Fruit fly (Drosophila melanogaster) whole organism, embryonic: ENCODE data around the gene CROT.
A peak's percentile ranks its signal among the peaks of the same experiment; 100 is the strongest.

Source experiments
- ATbp ChIP-seq: fragments of 200-800 bp; sonication (Bioruptor generic); optimal IDR thresholded peaks from 2 replicates; lab custom pipeline; 2017; ENCODE audit warnings: missing biosample characterization, mild to moderate bottlenecking, missing genetic modification characterization, missing genetic modification reagents
- Antp ChIP-seq: fragments of 200-800 bp; sonication (Bioruptor generic); optimal IDR thresholded peaks from 3 replicates; lab custom pipeline; 2016; ENCODE audit warnings: missing biosample characterization, missing genetic modification characterization
- Awh ChIP-seq: fragments of 200-800 bp; sonication (Bioruptor generic); IDR thresholded peaks from 2 replicates; pipeline ENCODE4, ENCODE4 v1.3.6; 2022; ENCODE audit warnings: missing biosample characterization, missing genetic modification characterization
- Blimp-1 ChIP-seq: fragments of 200-800 bp; sonication (Bioruptor generic); optimal IDR thresholded peaks from 3 replicates; lab custom pipeline; 2018; ENCODE audit warnings: missing biosample characterization, missing genetic modification characterization, mild to moderate bottlenecking, moderate library complexity, missing genetic modification reagents
- CG10209 ChIP-seq: fragments of 200-800 bp; sonication (Bioruptor generic); optimal IDR thresholded peaks from 3 replicates; lab custom pipeline; 2017; ENCODE audit warnings: missing biosample characterization, mild to moderate bottlenecking, missing genetic modification characterization, missing genetic modification reagents
- CG11085 ChIP-seq: fragments of 200-800 bp; sonication (Bioruptor generic); IDR thresholded peaks from 2 replicates; pipeline ENCODE4 v1.3.6; 2022; ENCODE audit warnings: missing biosample characterization, missing genetic modification characterization
- CG11247 ChIP-seq: fragments of 200-800 bp; sonication (Bioruptor generic); IDR thresholded peaks from 2 replicates; pipeline ENCODE4 v1.3.6; 2022; ENCODE audit warnings: missing biosample characterization, missing genetic modification characterization
- CG12744 ChIP-seq: fragments of 200-800 bp; sonication (Bioruptor generic); optimal IDR thresholded peaks from 2 replicates; lab custom pipeline; 2016; ENCODE audit warnings: missing biosample characterization, missing genetic modification characterization
- CG13424 ChIP-seq: fragments of 200-800 bp; sonication (Bioruptor generic); optimal IDR thresholded peaks from 2 replicates; lab custom pipeline; 2019; ENCODE audit warnings: missing biosample characterization, mild to moderate bottlenecking, missing genetic modification characterization, moderate library complexity
- CG15011 ChIP-seq: fragments of 200-800 bp; sonication (Bioruptor generic); optimal IDR thresholded peaks from 3 replicates; lab custom pipeline; 2018; ENCODE audit warnings: missing biosample characterization, mild to moderate bottlenecking, missing genetic modification characterization
- CG15269 ChIP-seq: fragments of 200-800 bp; sonication (Bioruptor generic); optimal IDR thresholded peaks from 2 replicates; lab custom pipeline; 2018; ENCODE audit warnings: missing biosample characterization, mild to moderate bottlenecking, missing genetic modification characterization, moderate library complexity
- CG16863 ChIP-seq: fragments of 200-800 bp; sonication (Bioruptor generic); optimal IDR thresholded peaks from 3 replicates; lab custom pipeline; 2016; ENCODE audit warnings: missing biosample characterization, missing genetic modification characterization
- CG17361 ChIP-seq: fragments of 200-800 bp; sonication (Bioruptor generic); IDR thresholded peaks from 3 replicates; pipeline ENCODE4 v1.3.6; 2022; ENCODE audit warnings: missing biosample characterization, missing genetic modification characterization
- CG17568 ChIP-seq: fragments of 200-800 bp; sonication (Bioruptor generic); optimal IDR thresholded peaks from 2 replicates; lab custom pipeline; 2018; ENCODE audit warnings: missing biosample characterization, mild to moderate bottlenecking, missing genetic modification characterization, moderate library complexity
- CG1832 ChIP-seq: fragments of 200-800 bp; sonication (Bioruptor generic); optimal IDR thresholded peaks from 2 replicates; lab custom pipeline; 2017; ENCODE audit warnings: missing biosample characterization, mild to moderate bottlenecking, missing genetic modification characterization, inconsistent platforms
- CG30403 ChIP-seq: fragments of 200-800 bp; sonication (Bioruptor generic); optimal IDR thresholded peaks from 3 replicates; lab custom pipeline; 2016; ENCODE audit warnings: missing biosample characterization, missing genetic modification characterization
- CG32767 ChIP-seq: fragments of 200-800 bp; sonication (Bioruptor generic); IDR thresholded peaks from 2 replicates; pipeline ENCODE4 v1.3.6; 2022; ENCODE audit warnings: missing biosample characterization, missing genetic modification characterization
- CG4730 ChIP-seq: fragments of 200-800 bp; sonication (Bioruptor generic); IDR thresholded peaks from 2 replicates; pipeline ENCODE4 v1.3.6; 2022; ENCODE audit warnings: missing biosample characterization, missing genetic modification characterization
- CG4820 ChIP-seq: fragments of 200-800 bp; sonication (Bioruptor generic); optimal IDR thresholded peaks from 3 replicates; lab custom pipeline; 2016; ENCODE audit warnings: missing biosample characterization, missing genetic modification characterization
- CG6683 ChIP-seq: fragments of 200-800 bp; sonication (Bioruptor generic); optimal IDR thresholded peaks from 2 replicates; lab custom pipeline; 2017; ENCODE audit warnings: missing biosample characterization, mild to moderate bottlenecking, missing genetic modification characterization, missing genetic modification reagents
- CG6854 ChIP-seq: fragments of 200-800 bp; sonication (Bioruptor generic); optimal IDR thresholded peaks from 3 replicates; lab custom pipeline; 2017; ENCODE audit warnings: missing biosample characterization, mild to moderate bottlenecking, missing genetic modification characterization
- CG8924 ChIP-seq: fragments of 200-800 bp; optimal IDR thresholded peaks from 3 replicates; lab custom pipeline; 2019; ENCODE audit warnings: missing biosample characterization, mild to moderate bottlenecking, missing genetic modification characterization, moderate library complexity
- CG8944 ChIP-seq: fragments of 200-800 bp; sonication (Bioruptor generic); optimal IDR thresholded peaks from 3 replicates; lab custom pipeline; 2016; ENCODE audit warnings: missing biosample characterization, missing genetic modification characterization
- CG9876 ChIP-seq: fragments of 200-800 bp; sonication (Bioruptor generic); optimal IDR thresholded peaks from 2 replicates; lab custom pipeline; 2016; ENCODE audit warnings: missing biosample characterization, missing genetic modification characterization
- Camta ChIP-seq: fragments of 200-800 bp; sonication (Bioruptor generic); optimal IDR thresholded peaks from 2 replicates; lab custom pipeline; 2016; ENCODE audit warnings: missing biosample characterization, missing genetic modification characterization
- Dad ChIP-seq: fragments of 200-800 bp; sonication (Bioruptor generic); optimal IDR thresholded peaks from 3 replicates; lab custom pipeline; 2016; ENCODE audit warnings: missing biosample characterization, missing genetic modification characterization
- Dp ChIP-seq: fragments of 200-800 bp; sonication (Bioruptor generic); optimal IDR thresholded peaks from 2 replicates; lab custom pipeline; 2018; ENCODE audit warnings: missing biosample characterization, mild to moderate bottlenecking, missing genetic modification characterization, moderate library complexity
- Ets97D ChIP-seq: fragments of 200-800 bp; sonication (Bioruptor generic); optimal IDR thresholded peaks from 3 replicates; lab custom pipeline; 2016; ENCODE audit warnings: missing biosample characterization, missing genetic modification characterization
- Hmx ChIP-seq: fragments of 200-800 bp; sonication (Bioruptor generic); optimal IDR thresholded peaks from 2 replicates; lab custom pipeline; 2016; ENCODE audit warnings: missing biosample characterization, missing genetic modification characterization
- Optix ChIP-seq: fragments of 200-800 bp; sonication (Bioruptor generic); IDR thresholded peaks from 3 replicates; pipeline ENCODE4 v1.3.6; 2022; ENCODE audit warnings: missing biosample characterization, missing genetic modification characterization
- Sox100B ChIP-seq: fragments of 200-800 bp; sonication (Bioruptor generic); optimal IDR thresholded peaks from 3 replicates; lab custom pipeline; 2018; ENCODE audit warnings: missing biosample characterization, mild to moderate bottlenecking, missing genetic modification characterization
- ato ChIP-seq: fragments of 200-800 bp; sonication (Bioruptor generic); IDR thresholded peaks from 2 replicates; pipeline ENCODE4 v1.3.6; 2022; ENCODE audit warnings: missing biosample characterization, missing genetic modification characterization; ENCODE audit not compliant: partially characterized antibody
- cas ChIP-seq: fragments of 200-800 bp; sonication (Bioruptor generic); IDR thresholded peaks from 2 replicates; pipeline ENCODE4 v1.3.6; 2022; ENCODE audit warnings: missing biosample characterization, missing genetic modification characterization
- cg ChIP-seq: fragments of 200-800 bp; sonication (Bioruptor generic); optimal IDR thresholded peaks from 3 replicates; lab custom pipeline; 2019; ENCODE audit warnings: missing biosample characterization, mild to moderate bottlenecking, missing genetic modification characterization, moderate library complexity
- corto ChIP-seq: fragments of 200-800 bp; sonication (Bioruptor generic); optimal IDR thresholded peaks from 2 replicates; lab custom pipeline; 2016; ENCODE audit warnings: missing biosample characterization, mild to moderate bottlenecking, missing genetic modification characterization, moderate library complexity
- crol ChIP-seq: fragments of 200-800 bp; sonication (Bioruptor generic); IDR thresholded peaks from 2 replicates; pipeline ENCODE4 v1.3.6; 2022; ENCODE audit warnings: missing biosample characterization, missing genetic modification characterization
- dmrt11E ChIP-seq: fragments of 200-800 bp; sonication (Bioruptor generic); optimal IDR thresholded peaks from 3 replicates; lab custom pipeline; 2018; ENCODE audit warnings: missing biosample characterization, mild to moderate bottlenecking, missing genetic modification characterization, moderate library complexity
- emc ChIP-seq: fragments of 200-800 bp; sonication (Bioruptor generic); optimal IDR thresholded peaks from 2 replicates; lab custom pipeline; 2016; ENCODE audit warnings: missing biosample characterization, missing genetic modification characterization
- ham ChIP-seq: fragments of 200-800 bp; sonication (Bioruptor generic); IDR thresholded peaks from 2 replicates; pipeline ENCODE4 v1.3.6; 2022; ENCODE audit warnings: missing biosample characterization, missing genetic modification characterization
- hb ChIP-seq: fragments of 200-800 bp; sonication (Bioruptor generic); IDR thresholded peaks from 3 replicates; pipeline ENCODE4 v1.3.6; 2022; ENCODE audit warnings: missing biosample characterization, missing genetic modification characterization; ENCODE audit not compliant: partially characterized antibody
- mirr ChIP-seq: fragments of 200-800 bp; sonication (Bioruptor generic); optimal IDR thresholded peaks from 3 replicates; lab custom pipeline; 2018; ENCODE audit warnings: missing biosample characterization, mild to moderate bottlenecking, missing genetic modification characterization
- phol ChIP-seq: fragments of 200-800 bp; sonication (Bioruptor generic); optimal IDR thresholded peaks from 3 replicates; lab custom pipeline; 2018; ENCODE audit warnings: missing biosample characterization, mild to moderate bottlenecking, missing genetic modification characterization, moderate library complexity
- seq ChIP-seq: fragments of 200-800 bp; sonication (Bioruptor generic); IDR thresholded peaks from 2 replicates; pipeline ENCODE4 v1.3.6; 2022; ENCODE audit warnings: missing biosample characterization, missing genetic modification characterization
- sisA ChIP-seq: fragments of 200-800 bp; sonication (Bioruptor generic); IDR thresholded peaks from 2 replicates; pipeline ENCODE4 v1.3.6; 2022; ENCODE audit warnings: missing biosample characterization, missing genetic modification characterization
- stwl ChIP-seq: fragments of 200-800 bp; sonication (Bioruptor generic); optimal IDR thresholded peaks from 3 replicates; lab custom pipeline; 2018; ENCODE audit warnings: missing biosample characterization, mild to moderate bottlenecking, missing genetic modification characterization, moderate library complexity
- tio ChIP-seq: fragments of 200-800 bp; sonication (Bioruptor generic); optimal IDR thresholded peaks from 2 replicates; lab custom pipeline; 2017; ENCODE audit warnings: missing biosample characterization, missing genetic modification characterization, inconsistent platforms
- tll ChIP-seq, 2 experiments: fragments of 200-800 bp in 1 of 2; fragments of >200 bp in 1 of 2; sonication (Bioruptor generic) in 1 of 2; optimal IDR thresholded peaks; 2 replicates each; lab custom pipeline; 2017 to 2019; ENCODE audit warnings: missing biosample characterization in 2 of 2, missing genetic modification characterization in 2 of 2, mild to moderate bottlenecking in 1 of 2, moderate library complexity in 1 of 2
- trem ChIP-seq: fragments of 200-800 bp; optimal IDR thresholded peaks from 3 replicates; lab custom pipeline; 2019; ENCODE audit warnings: missing biosample characterization, mild to moderate bottlenecking, missing genetic modification characterization, moderate library complexity
- vvl ChIP-seq: fragments of 200-800 bp; sonication (Bioruptor generic); IDR thresholded peaks from 2 replicates; pipeline ENCODE4 v1.3.6; 2022; ENCODE audit warnings: missing biosample characterization, missing genetic modification characterization

Gene CROT

dm6 chr3R:27706581-27707181 is at the start of gene CROT, which contains the start of gene CG12877 (continued):
- TF ChIP-seq Awh (peak; percentile 66; the same call in 1 of the 2 replicates), Optix (GFP tag; lab: Robert Waterston, UW) (peak; percentile 75; the same call in 2 of the 3 replicates), CG15011 (GFP tag; lab: Kevin White, UChicago) (no peak), CG11247 (GFP tag; lab: Robert Waterston, UW) (peak; percentile 57; the same call in 1 of the 2 replicates), dmrt11E (tag; lab: Kevin White, UChicago) (peak; percentile 81), Antp (GFP tag; lab: Kevin White, UChicago) (peak; percentile 35), sisA (GFP tag; lab: Robert Waterston, UW) (peak; percentile 72), CG4820 (GFP tag; lab: Kevin White, UChicago) (peak; percentile 75), Camta (GFP tag; lab: Kevin White, UChicago) (peak; percentile 26), CG4730 (GFP tag; lab: Robert Waterston, UW) (peak; percentile 72), Dad (peak; percentile 58), CG1832 (peak; percentile 49), CG12744 (no peak), CG16863 (peak; percentile 36), emc (GFP tag; lab: Kevin White, UChicago) (no peak), CG32767 (GFP tag; lab: Robert Waterston, UW) (0 out of 2 replicates have a peak, but pooled peaks have one; percentile 24), CG10209 (GFP tag; lab: Kevin White, UChicago) (peak; percentile 80), CG6854 (GFP tag; lab: Kevin White, UChicago) (peak; percentile 37), CG17568 (GFP tag; lab: Kevin White, UChicago) (no peak), corto (GFP tag; lab: Kevin White, UChicago) (peak; percentile 4), ATbp (peak; percentile 69), CG15269 (peak; percentile 78), ham (no peak), Ets97D (GFP tag; lab: Kevin White, UChicago) (peak; percentile 4), Sox100B (GFP tag; lab: Kevin White, UChicago) (no peak), phol (tag; lab: Kevin White, UChicago) (peak; percentile 89), trem (tag; lab: Kevin White, UChicago) (peak; percentile 79), crol (GFP tag; lab: Robert Waterston, UW) (no peak), vvl (GFP tag; lab: Robert Waterston, UW) (peak; percentile 83), tll (GFP tag; optimal IDR thresholded peaks at IDR 0.05; lab: Kevin White, UChicago) (peak in 1 of 2 experiments; percentile 15), CG9876 (GFP tag; lab: Kevin White, UChicago) (no peak), CG11085 (GFP tag; lab: Robert Waterston, UW) (peak; percentile 48; the same call in 1 of the 2 replicates), CG6683 (no peak), Blimp-1 (peak; percentile 60), CG17361 (GFP tag; lab: Robert Waterston, UW) (peak; percentile 92), Dp (GFP tag; lab: Kevin White, UChicago) (peak; percentile 16), ato (GFP tag; lab: Robert Waterston, UW) (no peak), CG8944 (peak; percentile 17), CG13424 (tag; lab: Kevin White, UChicago) (peak; percentile 91), Hmx (GFP tag; lab: Kevin White, UChicago) (no peak), mirr (GFP tag; lab: Kevin White, UChicago) (peak; percentile 11), CG8924 (tag; lab: Kevin White, UChicago) (peak; percentile 87), CG30403 (GFP tag; lab: Kevin White, UChicago) (peak; percentile 91), stwl (tag; lab: Kevin White, UChicago) (peak; percentile 75), hb (GFP tag; lab: Robert Waterston, UW) (no peak), seq (GFP tag; lab: Robert Waterston, UW) (0 out of 2 replicates have a peak, but pooled peaks have one; percentile 6), tio (GFP tag; lab: Kevin White, UChicago) (no peak), cas (GFP tag; lab: Robert Waterston, UW) (peak; percentile 30; the same call in 1 of the 2 replicates), cg (GFP tag; lab: Kevin White, UChicago) (no peak)
